Worm (Caenorhabditis elegans): ENCODE results near the gene K07H8.11.

DNA sequence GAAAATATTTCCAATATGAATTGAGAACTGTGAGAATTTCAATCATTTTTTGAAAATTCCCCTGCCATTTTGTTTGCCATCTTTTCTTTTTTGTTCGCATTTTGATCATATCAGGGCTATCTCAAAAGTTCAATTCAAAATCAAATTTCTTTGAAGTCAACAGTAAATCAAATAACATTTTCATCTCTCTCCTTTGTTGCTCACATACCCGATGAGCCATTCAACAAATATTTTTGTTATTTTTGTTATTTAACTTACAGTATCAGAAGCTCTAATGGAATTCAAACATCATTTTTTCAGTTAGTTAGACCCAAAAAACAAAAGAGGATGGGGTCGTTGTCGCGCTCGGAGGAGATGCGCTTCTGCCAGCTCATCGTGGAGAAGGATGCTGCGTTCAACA lies 28.5 kb upstream of the K07H8.11 start, which contains the start of gene vha-5:
- TF ChIP-seq him-1 (tag; optimal IDR thresholded peaks at IDR 0.05), result no peak
- no peak for TF ChIP-seq W03F9.2 (tag; optimal IDR thresholded peaks at IDR 0.05)

Data from whole organism, L4/young adult.